Worm (Caenorhabditis elegans) whole organism, L2 larva: Measurements from ENCODE around the gene F28C6.5.

ENCODE experiments used
- C34F6.9 ChIP-seq: fragments of 150-350 bp; optimal IDR thresholded peaks from 2 replicates; lab custom pipeline; 2014; ENCODE audit warnings: missing biosample characterization, missing genetic modification characterization
- F13H6.1 ChIP-seq: sonication (generic microtip); optimal IDR thresholded peaks from 2 replicates; lab custom pipeline; 2016; ENCODE audit warnings: missing genetic modification characterization, missing compliant biosample characterization
- ceh-82 ChIP-seq: fragments of 150-350 bp; optimal IDR thresholded peaks from 2 replicates; lab custom pipeline; 2014; ENCODE audit warnings: missing biosample characterization, missing genetic modification characterization
- crh-2 ChIP-seq: sonication (generic microtip); optimal IDR thresholded peaks from 2 replicates; lab custom pipeline; 2017; ENCODE audit warnings: missing biosample characterization, missing genetic modification characterization
- dmd-4 ChIP-seq: sonication (generic microtip); optimal IDR thresholded peaks from 2 replicates; lab custom pipeline; 2017; ENCODE audit warnings: missing biosample characterization, missing genetic modification characterization
- elt-1 ChIP-seq: fragments of 150-350 bp; optimal IDR thresholded peaks from 2 replicates; lab custom pipeline; 2014; ENCODE audit warnings: missing biosample characterization, missing genetic modification characterization
- elt-3 ChIP-seq: sonication (generic microtip); optimal IDR thresholded peaks from 2 replicates; lab custom pipeline; 2017; ENCODE audit warnings: missing biosample characterization, missing genetic modification characterization
- fos-1 ChIP-seq: fragments of 150-350 bp; optimal IDR thresholded peaks from 2 replicates; lab custom pipeline; 2014; ENCODE audit warnings: missing biosample characterization, missing genetic modification characterization
- lin-39 ChIP-seq: fragments of 150-350 bp; optimal IDR thresholded peaks from 2 replicates; lab custom pipeline; 2014; ENCODE audit warnings: missing biosample characterization, missing genetic modification reagents, missing genetic modification characterization
- lsy-2 ChIP-seq, 2 experiments: fragments of 150-350 bp in 1 of 2; sonication (generic microtip) in 1 of 2; optimal IDR thresholded peaks; 2 replicates each; lab custom pipeline; 2014 to 2017; ENCODE audit warnings: missing biosample characterization in 2 of 2, missing genetic modification characterization in 2 of 2
- mab-5 ChIP-seq: fragments of 150-350 bp; optimal IDR thresholded peaks from 2 replicates; lab custom pipeline; 2014; ENCODE audit warnings: missing biosample characterization, missing genetic modification characterization
- mdl-1 ChIP-seq, 2 experiments: fragments of 150-350 bp in 1 of 2; sonication (generic microtip) in 1 of 2; optimal IDR thresholded peaks; 2 replicates each; lab custom pipeline; 2017; ENCODE audit warnings: missing biosample characterization in 2 of 2, missing genetic modification characterization in 2 of 2
- nhr-11 ChIP-seq: fragments of 150-350 bp; optimal IDR thresholded peaks from 2 replicates; lab custom pipeline; 2014; ENCODE audit warnings: missing biosample characterization, missing genetic modification characterization
- nhr-12 ChIP-seq: fragments of 150-350 bp; optimal IDR thresholded peaks from 2 replicates; lab custom pipeline; 2014; ENCODE audit warnings: missing biosample characterization, missing genetic modification characterization
- nhr-129 ChIP-seq: fragments of 150-350 bp; optimal IDR thresholded peaks from 2 replicates; lab custom pipeline; 2014; ENCODE audit warnings: missing biosample characterization, missing genetic modification characterization
- nhr-21 ChIP-seq: fragments of 150-350 bp; optimal IDR thresholded peaks from 2 replicates; lab custom pipeline; 2014; ENCODE audit warnings: missing biosample characterization, missing genetic modification characterization
- nhr-23 ChIP-seq: fragments of 150-350 bp; optimal IDR thresholded peaks from 2 replicates; lab custom pipeline; 2014; ENCODE audit warnings: missing biosample characterization, missing genetic modification reagents, missing genetic modification characterization
- nhr-237 ChIP-seq: fragments of 150-350 bp; optimal IDR thresholded peaks from 2 replicates; lab custom pipeline; 2014; ENCODE audit warnings: missing biosample characterization, missing genetic modification characterization
- peb-1 ChIP-seq: fragments of 150-350 bp; optimal IDR thresholded peaks from 2 replicates; lab custom pipeline; 2014; ENCODE audit warnings: missing biosample characterization, missing genetic modification characterization
- sem-4 ChIP-seq: fragments of 150-350 bp; optimal IDR thresholded peaks from 2 replicates; lab custom pipeline; 2014; ENCODE audit warnings: missing biosample characterization, missing genetic modification reagents, missing genetic modification characterization
- skn-1 ChIP-seq: sonication (generic microtip); optimal IDR thresholded peaks from 2 replicates; lab custom pipeline; 2017; ENCODE audit warnings: missing biosample characterization, missing genetic modification characterization
- sma-3 ChIP-seq: sonication (generic microtip); optimal IDR thresholded peaks from 2 replicates; lab custom pipeline; 2016; ENCODE audit warnings: missing genetic modification reagents, missing genetic modification characterization, missing compliant biosample characterization
- snpc-4 ChIP-seq: fragments of 150-350 bp; optimal IDR thresholded peaks from 2 replicates; lab custom pipeline; 2014; ENCODE audit warnings: missing biosample characterization, missing genetic modification characterization
- ztf-11 ChIP-seq: sonication (generic microtip); optimal IDR thresholded peaks from 2 replicates; lab custom pipeline; 2017; ENCODE audit warnings: missing biosample characterization, missing genetic modification characterization
- ztf-4 ChIP-seq: fragments of 150-350 bp; optimal IDR thresholded peaks from 2 replicates; lab custom pipeline; 2014; ENCODE audit warnings: missing biosample characterization, missing genetic modification characterization

F28C6.5 gene

ce11 chrII:8640503-8640902, 41.2 kb downstream of the F28C6.5 start:
- TF ChIP-seq fos-1 (tag; lab: Kevin White, UChicago) (peak; percentile 84), C34F6.9 (peak; percentile 5), crh-2 (tag; lab: Kevin White, UChicago) (peak; percentile 24), ztf-4 (tag; lab: Kevin White, UChicago) (no peak)

- TF ChIP-seq nhr-21 (tag; lab: Kevin White, UChicago) = no peak
- TF ChIP-seq fos-1 (tag; lab: Kevin White, UChicago) = peak; percentile 63
Observed at ce11 chrII:8641131-8641530, 41.8 kb downstream of the F28C6.5 start, which contains the start of gene D2085.7. Gene D2085.7, plus strand, starts transcription at chrII:8641381.

ce11 chrII:8642376-8642775, 43.1 kb downstream of the F28C6.5 start:
- TF ChIP-seq skn-1 (tag; lab: Kevin White, UChicago) (no peak), mab-5 (tag; lab: Kevin White, UChicago) (no peak), ztf-11 (tag; lab: Kevin White, UChicago) (no peak), dmd-4 (tag; lab: Kevin White, UChicago) (no peak), ceh-82 (tag; lab: Kevin White, UChicago) (no peak), fos-1 (tag; lab: Kevin White, UChicago) (no peak), nhr-12 (tag; lab: Kevin White, UChicago) (no peak), lsy-2 (tag; optimal IDR thresholded peaks at IDR 0.05; lab: Kevin White, UChicago) (no peak), sem-4 (tag; lab: Kevin White, UChicago) (no peak)

ce11 chrII:8643627-8644356, 44.5 kb downstream of the F28C6.5 start:
- TF ChIP-seq nhr-237 (tag; lab: Kevin White, UChicago) (no peak), F13H6.1 (tag; lab: Kevin White, UChicago) (peak; percentile 20)

- TF ChIP-seq elt-3 (no peak), elt-1 (no peak), peb-1 (tag; lab: Kevin White, UChicago) (no peak), mdl-1 (tag; optimal IDR thresholded peaks at IDR 0.05; lab: Kevin White, UChicago) (no peak), snpc-4 (tag; lab: Kevin White, UChicago) (no peak), sma-3 (no peak), sem-4 (tag; lab: Kevin White, UChicago) (no peak), lin-39 (tag; lab: Kevin White, UChicago) (no peak), fos-1 (tag; lab: Kevin White, UChicago) (no peak), ztf-11 (tag; lab: Kevin White, UChicago) (no peak), ceh-82 (tag; lab: Kevin White, UChicago) (no peak)
Observed at ce11 chrII:8646437-8646836, 47.1 kb downstream of the F28C6.5 start.

ce11 chrII:8648843-8649242, 49.5 kb downstream of the F28C6.5 start:
- TF ChIP-seq nhr-129 (tag; lab: Kevin White, UChicago) = no peak
- TF ChIP-seq nhr-11 (tag; lab: Kevin White, UChicago) = no peak
- TF ChIP-seq nhr-23 (tag; lab: Kevin White, UChicago) = no peak
- TF ChIP-seq snpc-4 (tag; lab: Kevin White, UChicago) = no peak
